Fruit fly (Drosophila melanogaster) whole organism, embryonic: ENCODE measurements around the gene vih.

ENCODE experiments used
- Antp ChIP-seq: fragments of 200-800 bp; sonication (Bioruptor generic); optimal IDR thresholded peaks from 3 replicates; lab custom pipeline; 2016; ENCODE audit warnings: missing biosample characterization, missing genetic modification characterization
- B-H2 ChIP-seq: fragments of 200-800 bp; sonication (Bioruptor generic); optimal IDR thresholded peaks from 2 replicates; lab custom pipeline; 2018; ENCODE audit warnings: missing biosample characterization, mild to moderate bottlenecking, missing genetic modification characterization
- BEAF-32 ChIP-seq: fragments of 200-800 bp; sonication (Bioruptor generic); optimal IDR thresholded peaks from 3 replicates; lab custom pipeline; 2017; ENCODE audit warnings: missing biosample characterization, missing genetic modification characterization, mild to moderate bottlenecking, moderate library complexity, missing genetic modification reagents
- CG10321 ChIP-seq: fragments of 200-800 bp; sonication (Bioruptor generic); IDR thresholded peaks from 2 replicates; pipeline ENCODE4 v1.3.6; 2022; ENCODE audit warnings: missing biosample characterization, missing genetic modification characterization
- CG11456 ChIP-seq: fragments of 200-800 bp; sonication (Bioruptor generic); IDR thresholded peaks from 3 replicates; pipeline ENCODE4 v1.3.6; 2022; ENCODE audit warnings: missing biosample characterization, missing genetic modification characterization
- CG11723 ChIP-seq: fragments of 200-800 bp; sonication (Bioruptor generic); optimal IDR thresholded peaks from 2 replicates; lab custom pipeline; 2017; ENCODE audit warnings: missing biosample characterization, mild to moderate bottlenecking, missing genetic modification characterization
- CG12236 ChIP-seq: fragments of 200-800 bp; sonication (Bioruptor generic); optimal IDR thresholded peaks from 2 replicates; lab custom pipeline; 2016; ENCODE audit warnings: missing biosample characterization, missing genetic modification characterization
- CG12299 ChIP-seq: fragments of 200-800 bp; sonication (Bioruptor generic); optimal IDR thresholded peaks from 2 replicates; lab custom pipeline; 2018; ENCODE audit warnings: missing biosample characterization, mild to moderate bottlenecking, missing genetic modification characterization
- CG12391 ChIP-seq: fragments of 200-800 bp; sonication (Bioruptor generic); optimal IDR thresholded peaks from 3 replicates; lab custom pipeline; 2018; ENCODE audit warnings: missing biosample characterization, mild to moderate bottlenecking, missing genetic modification characterization, moderate library complexity
- CG16779 ChIP-seq: fragments of 200-800 bp; sonication (Bioruptor generic); IDR thresholded peaks from 2 replicates; pipeline ENCODE4 v1.3.6; 2022; ENCODE audit warnings: missing biosample characterization, missing genetic modification characterization
- CG2678 ChIP-seq: fragments of 200-800 bp; sonication (Bioruptor generic); optimal IDR thresholded peaks from 3 replicates; lab custom pipeline; 2019; ENCODE audit warnings: missing biosample characterization, mild to moderate bottlenecking, missing genetic modification characterization, moderate library complexity
- CG2889 ChIP-seq: fragments of 200-800 bp; sonication (Bioruptor generic); IDR thresholded peaks from 3 replicates; pipeline ENCODE4 v1.3.6; 2022; ENCODE audit warnings: missing biosample characterization, missing genetic modification characterization
- CG4282 ChIP-seq: fragments of 200-800 bp; sonication (Bioruptor generic); optimal IDR thresholded peaks from 2 replicates; lab custom pipeline; 2016; ENCODE audit warnings: missing biosample characterization, missing genetic modification characterization
- CG5245 ChIP-seq: fragments of 200-800 bp; sonication (Bioruptor generic); optimal IDR thresholded peaks from 3 replicates; lab custom pipeline; 2016; ENCODE audit warnings: missing biosample characterization, missing genetic modification characterization
- CG7271 ChIP-seq: fragments of 200-800 bp; sonication (Bioruptor generic); optimal IDR thresholded peaks from 2 replicates; lab custom pipeline; 2018; ENCODE audit warnings: missing biosample characterization, mild to moderate bottlenecking, missing genetic modification characterization, moderate library complexity
- CG8281 ChIP-seq: fragments of 200-800 bp; sonication (Bioruptor generic); optimal IDR thresholded peaks from 2 replicates; lab custom pipeline; 2018; ENCODE audit warnings: missing biosample characterization, mild to moderate bottlenecking, missing genetic modification characterization, moderate library complexity
- CG8359 ChIP-seq: fragments of 200-800 bp; sonication (Bioruptor generic); optimal IDR thresholded peaks from 2 replicates; lab custom pipeline; 2017; ENCODE audit warnings: missing biosample characterization, mild to moderate bottlenecking, missing genetic modification characterization, borderline replicate concordance
- Chrac-16 ChIP-seq: fragments of 200-800 bp; sonication (Bioruptor generic); optimal IDR thresholded peaks from 3 replicates; lab custom pipeline; 2016; ENCODE audit warnings: missing biosample characterization, missing genetic modification characterization
- CoRest ChIP-seq: fragments of 200-800 bp; sonication (Bioruptor generic); optimal IDR thresholded peaks from 3 replicates; lab custom pipeline; 2018; ENCODE audit warnings: missing biosample characterization, mild to moderate bottlenecking, missing genetic modification characterization, moderate library complexity
- D19B ChIP-seq: fragments of 200-800 bp; sonication (Bioruptor generic); optimal IDR thresholded peaks from 2 replicates; lab custom pipeline; 2017; ENCODE audit warnings: missing biosample characterization, mild to moderate bottlenecking, missing genetic modification characterization
- Dek ChIP-seq: fragments of 200-800 bp; sonication (Bioruptor generic); optimal IDR thresholded peaks from 3 replicates; lab custom pipeline; 2019; ENCODE audit warnings: missing biosample characterization, mild to moderate bottlenecking, missing genetic modification characterization, moderate library complexity
- Dref ChIP-seq: fragments of 200-800 bp; sonication (Bioruptor generic); IDR thresholded peaks from 2 replicates; pipeline ENCODE4 v1.3.6; 2022; ENCODE audit warnings: missing biosample characterization, missing genetic modification characterization
- Fer3 ChIP-seq: fragments of 200-800 bp; sonication (Bioruptor generic); optimal IDR thresholded peaks from 2 replicates; lab custom pipeline; 2018; ENCODE audit warnings: missing biosample characterization, mild to moderate bottlenecking, missing genetic modification characterization, moderate library complexity
- Hand ChIP-seq: fragments of 200-800 bp; sonication (Bioruptor generic); optimal IDR thresholded peaks from 2 replicates; lab custom pipeline; 2017; ENCODE audit warnings: mild to moderate bottlenecking, missing biosample characterization, missing genetic modification reagents, missing genetic modification characterization
- Jarid2 ChIP-seq: fragments of 200-800 bp; sonication (Bioruptor generic); optimal IDR thresholded peaks from 3 replicates; lab custom pipeline; 2017; ENCODE audit warnings: mild to moderate bottlenecking, missing biosample characterization, missing genetic modification reagents, missing genetic modification characterization
- MESR4 ChIP-seq: fragments of 200-800 bp; sonication (Bioruptor generic); optimal IDR thresholded peaks from 2 replicates; lab custom pipeline; 2018; ENCODE audit warnings: missing biosample characterization, mild to moderate bottlenecking, missing genetic modification characterization, moderate library complexity
- MTF-1 ChIP-seq: fragments of 200-800 bp; sonication (Bioruptor generic); optimal IDR thresholded peaks from 2 replicates; lab custom pipeline; 2018; ENCODE audit warnings: missing biosample characterization, mild to moderate bottlenecking, missing genetic modification characterization, borderline replicate concordance
- Nf-YC ChIP-seq: fragments of 200-800 bp; optimal IDR thresholded peaks from 3 replicates; lab custom pipeline; 2019; ENCODE audit warnings: missing biosample characterization, mild to moderate bottlenecking, missing genetic modification characterization, moderate library complexity
- Rx ChIP-seq: fragments of 200-800 bp; sonication (Bioruptor generic); IDR thresholded peaks from 2 replicates; pipeline ENCODE4 v1.3.6; 2022; ENCODE audit warnings: missing biosample characterization, missing genetic modification characterization
- amos ChIP-seq: fragments of 200-800 bp; sonication (Bioruptor generic); IDR thresholded peaks from 2 replicates; pipeline ENCODE4 v1.3.6; 2022; ENCODE audit warnings: missing biosample characterization, missing genetic modification characterization; ENCODE audit not compliant: partially characterized antibody
- ap ChIP-seq: fragments of 200-800 bp; sonication (Bioruptor generic); IDR thresholded peaks from 2 replicates; pipeline ENCODE4 v1.3.6; 2022; ENCODE audit warnings: missing biosample characterization, missing genetic modification characterization
- ase ChIP-seq: fragments of 200-800 bp; sonication (Bioruptor generic); IDR thresholded peaks from 3 replicates; pipeline ENCODE4 v1.3.6; 2022; ENCODE audit warnings: missing biosample characterization, missing genetic modification characterization
- caup ChIP-seq: fragments of 200-800 bp; sonication (Bioruptor generic); optimal IDR thresholded peaks from 3 replicates; lab custom pipeline; 2017; ENCODE audit warnings: missing biosample characterization, mild to moderate bottlenecking, missing genetic modification characterization, moderate library complexity; ENCODE audit not compliant: severe bottlenecking
- crc ChIP-seq: fragments of 200-800 bp; sonication (Bioruptor generic); optimal IDR thresholded peaks from 2 replicates; lab custom pipeline; 2016; ENCODE audit warnings: missing biosample characterization, missing genetic modification characterization
- disco-r ChIP-seq: fragments of 200-800 bp; sonication (Bioruptor generic); optimal IDR thresholded peaks from 2 replicates; lab custom pipeline; 2016; ENCODE audit warnings: missing biosample characterization, missing genetic modification characterization
- esg ChIP-seq: fragments of 200-800 bp; sonication (Bioruptor generic); conservative IDR thresholded peaks from 2 replicates; pipeline ENCODE4 v1.3.6; 2022; ENCODE audit warnings: missing biosample characterization, missing genetic modification characterization
- fd64A ChIP-seq: fragments of 200-800 bp; sonication (Bioruptor generic); optimal IDR thresholded peaks from 3 replicates; lab custom pipeline; 2018; ENCODE audit warnings: missing biosample characterization, mild to moderate bottlenecking, missing genetic modification characterization
- fd96Cb ChIP-seq: fragments of 200-800 bp; sonication (Bioruptor generic); optimal IDR thresholded peaks from 2 replicates; lab custom pipeline; 2018; ENCODE audit warnings: missing biosample characterization, mild to moderate bottlenecking, missing genetic modification characterization, moderate library complexity
- insv ChIP-seq, 2 experiments: fragments of 200-800 bp; sonication (Bioruptor generic); optimal IDR thresholded peaks; 3 replicates each; lab custom pipeline; 2016 to 2018; ENCODE audit warnings: missing biosample characterization in 2 of 2, missing genetic modification characterization in 2 of 2
- jumu ChIP-seq: fragments of 200-800 bp; sonication (Bioruptor generic); optimal IDR thresholded peaks from 3 replicates; lab custom pipeline; 2016; ENCODE audit warnings: missing biosample characterization, missing genetic modification characterization
- klu ChIP-seq: fragments of 200-800 bp; sonication (Bioruptor generic); IDR thresholded peaks from 2 replicates; pipeline ENCODE4 v1.3.6; 2022; ENCODE audit warnings: missing biosample characterization, missing genetic modification characterization
- lab ChIP-seq: fragments of 200-800 bp; sonication (Bioruptor generic); optimal IDR thresholded peaks from 3 replicates; lab custom pipeline; 2017; ENCODE audit warnings: missing biosample characterization, missing genetic modification characterization, mild to moderate bottlenecking, moderate library complexity, missing genetic modification reagents
- mld ChIP-seq: fragments of 200-800 bp; sonication (Bioruptor generic); IDR thresholded peaks from 3 replicates; pipeline ENCODE4 v1.3.6; 2022; ENCODE audit warnings: missing biosample characterization, missing genetic modification characterization; ENCODE audit not compliant: partially characterized antibody
- oc ChIP-seq: fragments of 200-800 bp; sonication (Bioruptor generic); optimal IDR thresholded peaks from 2 replicates; lab custom pipeline; 2018; ENCODE audit warnings: missing biosample characterization, mild to moderate bottlenecking, missing genetic modification characterization, moderate library complexity
- prd ChIP-seq, 3 experiments: fragments of >200 bp in 2 of 3; fragments of 200-800 bp in 1 of 3; sonication (Bioruptor generic) in 1 of 3; optimal IDR thresholded peaks in 2 of 3; IDR thresholded peaks in 1 of 3; 2 replicates in 2 of 3; 3 replicates in 1 of 3; pipeline versions ENCODE4 v1.3.6 to Lab custom; 2017 to 2022; ENCODE audit warnings: missing biosample characterization in 1 of 3, missing genetic modification characterization in 1 of 3
- sna ChIP-seq: fragments of 200-800 bp; sonication (Bioruptor generic); IDR thresholded peaks from 2 replicates; pipeline ENCODE4 v1.3.6; 2022; ENCODE audit warnings: missing biosample characterization, missing genetic modification characterization; ENCODE audit not compliant: partially characterized antibody
- sug ChIP-seq: fragments of 200-800 bp; optimal IDR thresholded peaks from 2 replicates; lab custom pipeline; 2019; ENCODE audit warnings: missing biosample characterization, mild to moderate bottlenecking, missing genetic modification characterization, moderate library complexity
- tna ChIP-seq: fragments of 200-800 bp; sonication (Bioruptor generic); IDR thresholded peaks from 2 replicates; pipeline ENCODE4 v1.3.6; 2022; ENCODE audit warnings: missing biosample characterization, missing genetic modification characterization; ENCODE audit not compliant: partially characterized antibody
- trh ChIP-seq: fragments of 200-800 bp; sonication (Bioruptor generic); optimal IDR thresholded peaks from 2 replicates; lab custom pipeline; 2016; ENCODE audit warnings: missing biosample characterization, missing genetic modification characterization

vih gene

DNA sequence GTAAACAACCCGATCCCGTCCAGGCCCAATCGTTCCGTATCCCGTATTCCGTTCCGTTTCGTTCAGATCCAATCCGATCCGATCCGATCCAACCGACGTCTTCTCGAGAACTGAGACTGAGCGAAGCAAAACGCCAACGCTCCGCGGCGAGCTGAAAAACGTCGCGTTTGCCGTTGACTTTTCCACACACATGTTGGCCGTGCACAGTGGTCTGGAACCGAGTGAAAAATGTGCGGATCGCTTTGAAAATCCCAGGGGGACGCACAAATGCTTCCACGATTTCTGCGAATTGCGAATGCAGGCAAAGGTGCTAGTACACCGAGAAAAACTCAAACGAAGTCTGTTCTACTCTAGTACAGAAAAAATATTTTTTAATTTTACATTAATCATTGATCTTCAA, 19.1 kb upstream of the vih start, which contains the start of gene CG10663 (continued):
- TF ChIP-seq sna (GFP tag; lab: Robert Waterston, UW), result no peak
- no peak for TF ChIP-seq esg (GFP tag; lab: Robert Waterston, UW)
- TF ChIP-seq Antp, result peak; percentile 22
- TF ChIP-seq crc (GFP tag; lab: Kevin White, UChicago), result no peak
- TF ChIP-seq CG2889 (GFP tag; lab: Robert Waterston, UW), result no peak
- TF ChIP-seq amos (GFP tag; lab: Robert Waterston, UW), result no peak; the same call in 1 of the 2 replicates
- TF ChIP-seq insv (GFP tag; optimal IDR thresholded peaks at IDR 0.05; lab: Kevin White, UChicago), result no peak
- no peak for TF ChIP-seq CG8281 (tag; lab: Kevin White, UChicago)
- no peak for TF ChIP-seq disco-r (GFP tag; lab: Kevin White, UChicago)
- TF ChIP-seq jumu (GFP tag; lab: Kevin White, UChicago), result no peak
- TF ChIP-seq CG7271 (tag; lab: Kevin White, UChicago), result no peak
- no peak for TF ChIP-seq CG16779 (GFP tag; lab: Robert Waterston, UW)
- TF ChIP-seq CG11723 (GFP tag; lab: Kevin White, UChicago), result peak; percentile 33
- TF ChIP-seq Chrac-16 (GFP tag; lab: Kevin White, UChicago), result peak; percentile 6
- no peak for TF ChIP-seq sug
- TF ChIP-seq fd64A (GFP tag; lab: Kevin White, UChicago), result no peak
- TF ChIP-seq fd96Cb, result no peak
- no peak for TF ChIP-seq ase (GFP tag; lab: Robert Waterston, UW)
- no peak for TF ChIP-seq Hand (GFP tag; lab: Kevin White, UChicago)
- TF ChIP-seq Dref (GFP tag; lab: Robert Waterston, UW), result no peak
- TF ChIP-seq caup (GFP tag; lab: Kevin White, UChicago), result peak; percentile 2
- no peak for TF ChIP-seq prd (optimal IDR thresholded peaks at IDR 0.05; lab: Kevin White, UChicago)
- 0 out of 3 replicates have a peak, but pooled peaks have one; percentile 37 for TF ChIP-seq prd (GFP tag; IDR thresholded peaks at IDR 0.05; lab: Robert Waterston, UW)
- TF ChIP-seq Nf-YC (tag; lab: Kevin White, UChicago), result no peak
- TF ChIP-seq trh, result no peak
- no peak for TF ChIP-seq CG11456 (GFP tag; lab: Robert Waterston, UW)
- TF ChIP-seq lab (GFP tag; lab: Kevin White, UChicago), result no peak
- TF ChIP-seq D19B, result no peak
- peak; percentile 34; the same call in 1 of the 3 replicates for TF ChIP-seq mld (GFP tag; lab: Robert Waterston, UW)
- TF ChIP-seq CoRest, result no peak
- peak; percentile 51; the same call in 1 of the 2 replicates for TF ChIP-seq tna
- no peak for TF ChIP-seq Rx
- TF ChIP-seq Fer3, result no peak
- no peak for TF ChIP-seq oc (tag; lab: Kevin White, UChicago)
- peak; percentile 9 for TF ChIP-seq CG2678 (tag; lab: Kevin White, UChicago)
- TF ChIP-seq CG8359, result no peak
- TF ChIP-seq MESR4 (GFP tag; lab: Kevin White, UChicago), result no peak
- no peak for TF ChIP-seq B-H2 (GFP tag; lab: Kevin White, UChicago)
- TF ChIP-seq CG4282, result peak; percentile 83
- TF ChIP-seq klu (GFP tag; lab: Robert Waterston, UW), result no peak
- TF ChIP-seq MTF-1 (GFP tag; lab: Kevin White, UChicago), result peak; percentile 14
- TF ChIP-seq CG12236 (GFP tag; lab: Kevin White, UChicago), result no peak
- no peak for TF ChIP-seq CG10321 (GFP tag; lab: Robert Waterston, UW)
- no peak for TF ChIP-seq CG5245 (GFP tag; lab: Kevin White, UChicago)
- TF ChIP-seq Dek (tag; lab: Kevin White, UChicago), result no peak
- TF ChIP-seq CG12391 (tag; lab: Kevin White, UChicago), result peak; percentile 11
- peak; percentile 89 for TF ChIP-seq Jarid2
- TF ChIP-seq CG12299 (tag; lab: Kevin White, UChicago), result no peak
- no peak for TF ChIP-seq ap (GFP tag; lab: Robert Waterston, UW)
- TF ChIP-seq BEAF-32 (GFP tag; lab: Kevin White, UChicago), result no peak
